Fruit fly (Drosophila melanogaster): ENCODE results near the gene CG11313.
A peak's percentile ranks its signal among the peaks of the same experiment; 100 is the strongest.

Gene CG11313

DNA sequence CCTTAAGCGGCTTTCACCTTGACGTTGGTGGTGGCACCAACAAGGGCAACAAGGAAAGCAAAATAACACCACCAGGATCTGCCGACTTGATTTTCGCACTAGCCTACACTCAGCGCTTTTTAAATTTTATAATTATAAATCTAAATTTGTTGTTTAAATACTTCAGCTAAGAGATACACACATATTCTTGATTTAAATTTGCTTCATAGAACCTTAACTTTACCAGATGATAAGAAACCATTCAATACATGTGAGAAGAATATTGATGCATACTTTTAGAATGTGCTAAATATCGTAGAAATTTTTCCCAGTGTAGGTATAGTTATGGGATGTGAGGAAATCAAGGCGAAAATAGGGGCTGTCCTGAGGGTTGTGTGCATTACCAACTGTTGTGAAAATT is 2.1 kb upstream of the CG11313 start (continued):
- TF ChIP-seq oc (tag; optimal IDR thresholded peaks at IDR 0.05) (peak; percentile 41), chif (GFP tag; optimal IDR thresholded peaks at IDR 0.05) (no peak), Abd-B (GFP tag; optimal IDR thresholded peaks at IDR 0.05) (no peak), grau (tag; optimal IDR thresholded peaks at IDR 0.05) (peak; percentile 35), CG17328 (GFP tag; IDR thresholded peaks at IDR 0.05) (0 out of 2 replicates have a peak, but pooled peaks have one; percentile 35)

DNA sequence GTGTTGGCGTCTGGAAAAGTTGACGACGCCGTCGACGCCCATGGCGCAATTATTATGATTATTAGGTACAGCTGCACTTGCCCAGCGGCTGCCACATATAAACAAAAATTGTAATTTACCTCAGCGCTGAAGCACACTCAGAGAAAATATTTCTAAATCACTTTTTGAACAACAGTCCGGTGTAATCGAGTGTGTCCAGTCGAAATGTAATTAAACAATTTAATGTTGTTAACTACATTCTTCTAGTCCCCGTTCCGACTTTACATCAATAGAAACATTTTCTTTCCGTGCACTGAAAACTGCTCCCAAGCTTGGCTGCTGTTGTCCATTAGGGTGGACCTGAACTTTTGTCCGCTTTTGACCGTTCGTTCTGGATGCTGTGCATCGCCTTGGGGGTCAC is 2.0 kb downstream of the CG11313 start:
- no peak for TF ChIP-seq pan (optimal IDR thresholded peaks at IDR 0.05)
- peak in 1 of 2 experiments; percentile 11 for TF ChIP-seq pan (GFP tag; optimal IDR thresholded peaks at IDR 0.05 in 1 of 2, IDR thresholded peaks at IDR 0.05 in 1 of 2)
- TF ChIP-seq tap (tag; optimal IDR thresholded peaks at IDR 0.05): no peak
- TF ChIP-seq dysf (GFP tag; IDR thresholded peaks at IDR 0.05): peak; percentile 27; the same call in 2 of the 3 replicates
- TF ChIP-seq caup (GFP tag; optimal IDR thresholded peaks at IDR 0.05; ENCODE audit: severe bottlenecking): no peak
- TF ChIP-seq bsh (GFP tag; optimal IDR thresholded peaks at IDR 0.05): peak in 1 of 2 experiments; percentile 40
- TF ChIP-seq peb (GFP tag; IDR thresholded peaks at IDR 0.05): no peak
- TF ChIP-seq dpn (GFP tag; optimal IDR thresholded peaks at IDR 0.05): peak in 1 of 2 experiments; percentile 17
- peak; percentile 48; the same call in 1 of the 2 replicates for TF ChIP-seq CG14441 (GFP tag; IDR thresholded peaks at IDR 0.05)
- TF ChIP-seq CG6272 (GFP tag; IDR thresholded peaks at IDR 0.05): 0 out of 2 replicates have a peak, but pooled peaks have one; percentile 6
- peak; percentile 25 for TF ChIP-seq Blimp-1 (GFP tag; optimal IDR thresholded peaks at IDR 0.05)
- peak; percentile 18 for TF ChIP-seq CG12769 (tag; optimal IDR thresholded peaks at IDR 0.05)
- peak; percentile 12 for TF ChIP-seq PHDP (tag; optimal IDR thresholded peaks at IDR 0.05)
- TF ChIP-seq CG9932 (GFP tag; IDR thresholded peaks at IDR 0.05): no peak
- no peak for TF ChIP-seq twi (tag; optimal IDR thresholded peaks at IDR 0.05)
- 0 out of 2 replicates have a peak, but pooled peaks have one; percentile 11 for TF ChIP-seq CG11247 (GFP tag; IDR thresholded peaks at IDR 0.05)
- no peak for TF ChIP-seq insv (GFP tag; optimal IDR thresholded peaks at IDR 0.05)
- TF ChIP-seq prd (optimal IDR thresholded peaks at IDR 0.05): no peak
- peak; percentile 59; the same call in 2 of the 3 replicates for TF ChIP-seq prd (GFP tag; IDR thresholded peaks at IDR 0.05)
- no peak for TF ChIP-seq D (optimal IDR thresholded peaks at IDR 0.05)
- peak; percentile 7 for TF ChIP-seq D (GFP tag; optimal IDR thresholded peaks at IDR 0.05)
- TF ChIP-seq CG12219 (GFP tag; optimal IDR thresholded peaks at IDR 0.05): no peak
- peak; percentile 18 for TF ChIP-seq phol (tag; optimal IDR thresholded peaks at IDR 0.05)
- peak; percentile 87 for TF ChIP-seq sens (GFP tag)
- peak in 1 of 2 experiments; percentile 38 for TF ChIP-seq chif (GFP tag; optimal IDR thresholded peaks at IDR 0.05)
- peak; percentile 3 for TF ChIP-seq CG15514 (GFP tag; optimal IDR thresholded peaks at IDR 0.05)
- no peak for TF ChIP-seq danr (GFP tag; IDR thresholded peaks at IDR 0.05)
- TF ChIP-seq CG17359 (tag; optimal IDR thresholded peaks at IDR 0.05): peak; percentile 7
- peak; percentile 17 for TF ChIP-seq mam (GFP tag; optimal IDR thresholded peaks at IDR 0.05)
- 0 out of 2 replicates have a peak, but pooled peaks have one; percentile 32 for TF ChIP-seq ttk (GFP tag; IDR thresholded peaks at IDR 0.05)
- TF ChIP-seq Med (GFP tag): peak; percentile 86
- no peak for TF ChIP-seq fd3F (GFP tag; optimal IDR thresholded peaks at IDR 0.05)
- TF ChIP-seq Bteb2 (GFP tag; optimal IDR thresholded peaks at IDR 0.05): no peak
- no peak for TF ChIP-seq CG4404 (GFP tag; IDR thresholded peaks at IDR 0.05)
- TF ChIP-seq pfk (GFP tag; optimal IDR thresholded peaks at IDR 0.05): no peak
- peak; percentile 35 for TF ChIP-seq gem (tag; optimal IDR thresholded peaks at IDR 0.05)
- no peak for TF ChIP-seq CG14050 (GFP tag; IDR thresholded peaks at IDR 0.05)
- TF ChIP-seq dmrt11E (tag; optimal IDR thresholded peaks at IDR 0.05): peak; percentile 5
- no peak for TF ChIP-seq zen (tag; optimal IDR thresholded peaks at IDR 0.05)
- peak; percentile 6 for TF ChIP-seq jumu (GFP tag; optimal IDR thresholded peaks at IDR 0.05)
- no peak for TF ChIP-seq Hsf (GFP tag; optimal IDR thresholded peaks at IDR 0.05)
- TF ChIP-seq Dbx (GFP tag; IDR thresholded peaks at IDR 0.05): peak; percentile 14; the same call in 1 of the 3 replicates
- TF ChIP-seq vvl (GFP tag; IDR thresholded peaks at IDR 0.05): 0 out of 2 replicates have a peak, but pooled peaks have one; percentile 35
- 0 out of 2 replicates have a peak, but pooled peaks have one; percentile 27 for TF ChIP-seq CG31441 (GFP tag; IDR thresholded peaks at IDR 0.05)
- TF ChIP-seq unpg (GFP tag; optimal IDR thresholded peaks at IDR 0.05): peak; percentile 34

All from whole organism, embryonic.